Worm (Caenorhabditis elegans): ENCODE results near the gene F33G12.3.

- TF ChIP-seq unc-86 (tag; optimal IDR thresholded peaks at IDR 0.05) (no peak), nhr-77 (tag; optimal IDR thresholded peaks at IDR 0.05) (no peak), nhr-12 (tag; optimal IDR thresholded peaks at IDR 0.05) (no peak), irx-1 (tag; optimal IDR thresholded peaks at IDR 0.05) (no peak), mep-1 (tag; optimal IDR thresholded peaks at IDR 0.05) (no peak), ceh-82 (tag; optimal IDR thresholded peaks at IDR 0.05) (no peak), ama-1 (optimal IDR thresholded peaks at IDR 0.05) (no peak), unc-62 (GFP tag; optimal IDR thresholded peaks at IDR 0.05) (no peak)
Measured at ce11 chrII:5018578-5018977, 15.3 kb downstream of the F33G12.3 start.

Measured in whole organism, L1 larva.